Worm (Caenorhabditis elegans) whole organism, young adult: ENCODE measurements around the gene mccc-1.

Source experiments
- F23B12.7 ChIP-seq: sonication (generic microtip); optimal IDR thresholded peaks from 2 replicates; lab custom pipeline; 2017; ENCODE audit warnings: missing genetic modification characterization, mild to moderate bottlenecking, missing compliant biosample characterization, antibody characterized with exemption, moderate library complexity; ENCODE audit not compliant: insufficient read depth
- F33H1.4 ChIP-seq: fragments of 200-800 bp; sonication (Bioruptor generic); IDR thresholded peaks from 2 replicates; pipeline ENCODE4 v1.3.6; 2022; ENCODE audit warnings: missing genetic modification reagents, missing genetic modification characterization, missing compliant biosample characterization
- F49E8.2 ChIP-seq: sonication (generic microtip); optimal IDR thresholded peaks from 3 replicates; lab custom pipeline; 2017; ENCODE audit warnings: missing genetic modification characterization, mild to moderate bottlenecking, missing compliant biosample characterization, antibody characterized with exemption, moderate library complexity; ENCODE audit not compliant: insufficient read depth
- F52B5.7 ChIP-seq: sonication (generic microtip); optimal IDR thresholded peaks from 2 replicates; lab custom pipeline; 2016; ENCODE audit warnings: mild to moderate bottlenecking, missing genetic modification characterization, missing compliant biosample characterization
- F55B11.4 ChIP-seq: sonication (generic microtip); optimal IDR thresholded peaks from 2 replicates; lab custom pipeline; 2016; ENCODE audit warnings: missing compliant biosample characterization, missing genetic modification characterization, borderline replicate concordance; ENCODE audit not compliant: insufficient read depth
- T07F8.4 ChIP-seq: sonication (generic microtip); optimal IDR thresholded peaks from 2 replicates; lab custom pipeline; 2016; ENCODE audit warnings: mild to moderate bottlenecking, missing genetic modification characterization, moderate library complexity, missing compliant biosample characterization
- T26A5.8 ChIP-seq: sonication (generic microtip); optimal IDR thresholded peaks from 2 replicates; lab custom pipeline; 2016; ENCODE audit warnings: missing genetic modification characterization, missing compliant biosample characterization
- Y67H2A.10 ChIP-seq: fragments of 200-800 bp; sonication (Bioruptor generic); conservative IDR thresholded peaks from 2 replicates; pipeline ENCODE4 v1.3.6; 2022; ENCODE audit warnings: missing genetic modification reagents, missing genetic modification characterization, missing compliant biosample characterization
- Y79H2A.3 ChIP-seq: fragments of 200-800 bp; sonication (Bioruptor generic); conservative IDR thresholded peaks from 2 replicates; pipeline ENCODE4 v1.3.6; 2022; ENCODE audit warnings: missing genetic modification reagents, missing genetic modification characterization, missing compliant biosample characterization
- akir-1 ChIP-seq: fragments of 200-800 bp; sonication (Bioruptor generic); optimal IDR thresholded peaks from 2 replicates; lab custom pipeline; 2018; ENCODE audit warnings: mild to moderate bottlenecking, missing genetic modification characterization, moderate library complexity, missing compliant biosample characterization
- athp-1 ChIP-seq: sonication (generic microtip); optimal IDR thresholded peaks from 2 replicates; lab custom pipeline; 2017; ENCODE audit warnings: mild to moderate bottlenecking, missing genetic modification characterization, missing compliant biosample characterization
- attf-5 ChIP-seq: fragments of 200-800 bp; sonication (Bioruptor generic); optimal IDR thresholded peaks from 2 replicates; lab custom pipeline; 2018; ENCODE audit warnings: mild to moderate bottlenecking, missing genetic modification characterization, missing compliant biosample characterization
- bed-1 ChIP-seq: fragments of 200-800 bp; sonication (Bioruptor generic); IDR thresholded peaks from 2 replicates; pipeline ENCODE4 v1.3.6; 2022; ENCODE audit warnings: missing genetic modification reagents, missing genetic modification characterization, missing compliant biosample characterization
- ceh-40 ChIP-seq: fragments of 200-800 bp; sonication (Bioruptor generic); IDR thresholded peaks from 2 replicates; pipeline ENCODE4 v1.3.6; 2022; ENCODE audit warnings: missing genetic modification characterization, missing compliant biosample characterization
- ceh-79 ChIP-seq: sonication (generic microtip); optimal IDR thresholded peaks from 2 replicates; lab custom pipeline; 2017; ENCODE audit warnings: mild to moderate bottlenecking, missing genetic modification characterization, missing compliant biosample characterization
- dox-1 ChIP-seq: fragments of 200-800 bp; sonication (Bioruptor generic); IDR thresholded peaks from 2 replicates; pipeline ENCODE4 v1.3.6; 2022; ENCODE audit warnings: missing genetic modification reagents, missing genetic modification characterization, missing compliant biosample characterization
- dpff-1 ChIP-seq: sonication (generic microtip); optimal IDR thresholded peaks from 2 replicates; lab custom pipeline; 2017; ENCODE audit warnings: mild to moderate bottlenecking, missing genetic modification characterization, missing compliant biosample characterization
- dpl-1 ChIP-seq: fragments of 150-350 bp; optimal IDR thresholded peaks from 2 replicates; lab custom pipeline; 2014; ENCODE audit warnings: missing biosample characterization, missing genetic modification reagents, missing genetic modification characterization
- him-1 ChIP-seq: sonication (generic microtip); optimal IDR thresholded peaks from 2 replicates; lab custom pipeline; 2016; ENCODE audit warnings: missing genotype, missing genetic modification reagents, missing genetic modification characterization, missing compliant biosample characterization
- hmg-1.2 ChIP-seq: fragments of 200-800 bp; sonication (Bioruptor generic); IDR thresholded peaks from 2 replicates; pipeline ENCODE4 v1.3.6; 2022; ENCODE audit warnings: missing genetic modification reagents, missing genetic modification characterization, missing compliant biosample characterization
- hsf-1 ChIP-seq: fragments of 200-800 bp; sonication (Bioruptor generic); IDR thresholded peaks from 2 replicates; pipeline ENCODE4 v1.3.6; 2022; ENCODE audit warnings: missing genetic modification reagents, missing genetic modification characterization, missing compliant biosample characterization
- let-526 ChIP-seq: fragments of 200-800 bp; sonication (Bioruptor generic); IDR thresholded peaks from 2 replicates; pipeline ENCODE4 v1.3.6; 2022; ENCODE audit warnings: missing genetic modification reagents, missing genetic modification characterization, missing compliant biosample characterization
- lir-1 ChIP-seq: fragments of 200-800 bp; sonication (Bioruptor generic); conservative IDR thresholded peaks from 2 replicates; pipeline ENCODE4 v1.3.6; 2022; ENCODE audit warnings: missing genetic modification reagents, missing genetic modification characterization, missing compliant biosample characterization
- lsl-1 ChIP-seq: fragments of 200-800 bp; sonication (Bioruptor generic); optimal IDR thresholded peaks from 2 replicates; lab custom pipeline; 2018; ENCODE audit warnings: mild to moderate bottlenecking, missing genetic modification characterization, moderate library complexity, missing compliant biosample characterization
- madf-10 ChIP-seq: sonication (generic microtip); optimal IDR thresholded peaks from 2 replicates; lab custom pipeline; 2016; ENCODE audit warnings: mild to moderate bottlenecking, missing genetic modification characterization, missing compliant biosample characterization
- madf-6 ChIP-seq: fragments of 200-800 bp; sonication (Bioruptor generic); IDR thresholded peaks from 2 replicates; pipeline ENCODE4 v1.3.6; 2022; ENCODE audit warnings: missing genetic modification reagents, missing genetic modification characterization, missing compliant biosample characterization
- mcd-1 ChIP-seq: fragments of 200-800 bp; sonication (Bioruptor generic); IDR thresholded peaks from 2 replicates; pipeline ENCODE4 v1.3.6; 2022; ENCODE audit warnings: missing genetic modification reagents, missing genetic modification characterization, missing compliant biosample characterization
- nhr-27 ChIP-seq: fragments of 200-800 bp; sonication (Bioruptor generic); optimal IDR thresholded peaks from 2 replicates; lab custom pipeline; 2018; ENCODE audit warnings: mild to moderate bottlenecking, missing genetic modification characterization, moderate library complexity, missing compliant biosample characterization
- nhr-80 ChIP-seq: sonication (generic microtip); optimal IDR thresholded peaks from 2 replicates; lab custom pipeline; 2016; ENCODE audit warnings: missing genetic modification characterization, missing compliant biosample characterization
- rcor-1 ChIP-seq: fragments of 200-800 bp; sonication (Bioruptor generic); IDR thresholded peaks from 2 replicates; pipeline ENCODE4 v1.3.6; 2022; ENCODE audit warnings: missing genetic modification reagents, missing genetic modification characterization, missing compliant biosample characterization
- rec-8 ChIP-seq, 2 experiments: sonication (generic microtip); optimal IDR thresholded peaks; 2 replicates each; lab custom pipeline; 2016; ENCODE audit warnings: mild to moderate bottlenecking in 2 of 2, missing genetic modification characterization in 2 of 2, missing genetic modification reagents in 2 of 2, missing genotype in 2 of 2, missing biosample characterization in 1 of 2, missing compliant biosample characterization in 1 of 2, moderate library complexity in 1 of 2
- rpc-1 ChIP-seq, 2 experiments: fragments of 150-350 bp in 1 of 2; sonication (generic microtip) in 1 of 2; optimal IDR thresholded peaks; 2 replicates each; lab custom pipeline; 2014 to 2018; ENCODE audit warnings: missing biosample characterization in 1 of 2, missing genetic modification characterization in 1 of 2, missing genetic modification reagents in 1 of 2, missing genotype in 1 of 2
- snpc-1.3 ChIP-seq: sonication (generic microtip); optimal IDR thresholded peaks from 2 replicates; lab custom pipeline; 2017; ENCODE audit warnings: missing genetic modification characterization, mild to moderate bottlenecking, missing compliant biosample characterization, antibody characterized with exemption, moderate library complexity, missing genotype, missing genetic modification reagents; ENCODE audit not compliant: insufficient read depth
- snpc-3.4 ChIP-seq: sonication (generic microtip); optimal IDR thresholded peaks from 2 replicates; lab custom pipeline; 2017; ENCODE audit warnings: missing genetic modification characterization, mild to moderate bottlenecking, missing compliant biosample characterization, antibody characterized with exemption, moderate library complexity, missing genotype, missing genetic modification reagents
- snpc-4 ChIP-seq, 5 experiments: fragments of 150-350 bp in 1 of 5; sonication (generic microtip) in 4 of 5; optimal IDR thresholded peaks; 2 replicates each; lab custom pipeline; 2014 to 2018; ENCODE audit warnings: missing genetic modification characterization in 5 of 5, missing biosample characterization in 3 of 5, antibody characterized with exemption in 2 of 5, mild to moderate bottlenecking in 2 of 5, missing compliant biosample characterization in 2 of 5, missing genotype in 2 of 5, moderate library complexity in 2 of 5, missing genetic modification reagents in 1 of 5
- tbx-9 ChIP-seq: sonication (generic microtip); optimal IDR thresholded peaks from 2 replicates; lab custom pipeline; 2016; ENCODE audit warnings: borderline replicate concordance, missing genetic modification characterization, inconsistent platforms, missing compliant biosample characterization
- tlf-1 ChIP-seq: fragments of 200-800 bp; sonication (Bioruptor generic); optimal IDR thresholded peaks from 2 replicates; lab custom pipeline; 2018; ENCODE audit warnings: mild to moderate bottlenecking, missing genetic modification characterization, missing compliant biosample characterization
- unc-130 ChIP-seq: sonication (generic microtip); optimal IDR thresholded peaks from 2 replicates; lab custom pipeline; 2016; ENCODE audit warnings: missing genetic modification reagents, missing genetic modification characterization, missing compliant biosample characterization
- ztf-6 ChIP-seq: fragments of 200-800 bp; sonication (Bioruptor generic); IDR thresholded peaks from 2 replicates; pipeline ENCODE4 v1.3.6; 2022; ENCODE audit warnings: missing genetic modification reagents, missing genetic modification characterization, missing compliant biosample characterization

mccc-1 gene

ce11 chrIV:9884257-9884656, at the start of gene mccc-1, which contains the start of gene prp-18:
TSS of gene mccc-1 (plus strand) at chrIV:9884570.
TSS of gene prp-18 (minus strand) at chrIV:9884383.
- TF ChIP-seq tbx-9 (tag; lab: Kevin White, UChicago), result no peak
- no peak for TF ChIP-seq rec-8 (tag; optimal IDR thresholded peaks at IDR 0.05; lab: Kevin White, UChicago)
- no peak for TF ChIP-seq tlf-1 (GFP tag; lab: Kevin White, UChicago)
- peak; percentile 50; the same call in 1 of the 2 replicates for TF ChIP-seq dox-1
- TF ChIP-seq dpl-1 (GFP tag; lab: Kevin White, UChicago), result peak; percentile 20
- TF ChIP-seq mcd-1, result peak; percentile 89
- no peak for TF ChIP-seq hsf-1 (GFP tag; lab: Robert Waterston, UW)
- TF ChIP-seq madf-6 (GFP tag; lab: Robert Waterston, UW), result peak; percentile 23; the same call in 1 of the 2 replicates
- TF ChIP-seq F23B12.7 (tag; lab: Kevin White, UChicago), result peak; percentile 63
- peak; percentile 12 for TF ChIP-seq F49E8.2
- TF ChIP-seq unc-130, result peak; percentile 2
- peak; percentile 25 for TF ChIP-seq attf-5 (GFP tag; lab: Kevin White, UChicago)
- no peak for TF ChIP-seq ceh-79 (tag; lab: Kevin White, UChicago)
- TF ChIP-seq hmg-1.2 (GFP tag; lab: Robert Waterston, UW), result peak; percentile 77; the same call in 1 of the 2 replicates
- peak; percentile 33 for TF ChIP-seq nhr-80 (tag; lab: Kevin White, UChicago)
- peak; percentile 40 for TF ChIP-seq lsl-1 (GFP tag; lab: Kevin White, UChicago)
- no peak for TF ChIP-seq akir-1 (GFP tag; lab: Kevin White, UChicago)
- peak; percentile 23 for TF ChIP-seq him-1
- peak; percentile 37; the same call in 1 of the 2 replicates for TF ChIP-seq rcor-1 (GFP tag; lab: Robert Waterston, UW)
- TF ChIP-seq snpc-4 (GFP tag; optimal IDR thresholded peaks at IDR 0.05; lab: Kevin White, UChicago), result no peak
- peak in 2 of 4 experiments; percentile 35 to 44 for TF ChIP-seq snpc-4 (tag; optimal IDR thresholded peaks at IDR 0.05; lab: Kevin White, UChicago)
- TF ChIP-seq F33H1.4 (GFP tag; lab: Robert Waterston, UW), result peak; percentile 47; the same call in 1 of the 2 replicates
- no peak for TF ChIP-seq T26A5.8 (tag; lab: Kevin White, UChicago)
- TF ChIP-seq snpc-1.3, result peak; percentile 16
- peak; percentile 8 for TF ChIP-seq snpc-3.4 (tag; lab: Kevin White, UChicago)

ce11 chrIV:9836317-9836716, 48.1 kb upstream of the mccc-1 start, which contains the start of gene msp-81:
TSS of gene msp-81 (minus strand) at chrIV:9836417.
- TF ChIP-seq T26A5.8 (tag; lab: Kevin White, UChicago), result no peak
- TF ChIP-seq lir-1 (GFP tag; lab: Robert Waterston, UW), result no peak
- TF ChIP-seq dpff-1 (tag; lab: Kevin White, UChicago), result no peak
- TF ChIP-seq Y67H2A.10 (GFP tag; lab: Robert Waterston, UW), result no peak
- TF ChIP-seq Y79H2A.3, result no peak
- no peak for TF ChIP-seq F52B5.7 (tag; lab: Kevin White, UChicago)
- no peak for TF ChIP-seq T07F8.4
- no peak for TF ChIP-seq dox-1
- TF ChIP-seq F55B11.4 (tag; lab: Kevin White, UChicago), result no peak
- TF ChIP-seq snpc-3.4 (tag; lab: Kevin White, UChicago), result no peak
- TF ChIP-seq let-526, result no peak
- no peak for TF ChIP-seq nhr-27 (tag; lab: Kevin White, UChicago)
- TF ChIP-seq rpc-1 (optimal IDR thresholded peaks at IDR 0.05; lab: Kevin White, UChicago), result no peak
- no peak for TF ChIP-seq rpc-1 (tag; optimal IDR thresholded peaks at IDR 0.05; lab: Kevin White, UChicago)
- TF ChIP-seq athp-1 (tag; lab: Kevin White, UChicago), result no peak
- TF ChIP-seq ztf-6 (GFP tag; lab: Robert Waterston, UW), result no peak
- TF ChIP-seq ceh-40 (GFP tag; lab: Robert Waterston, UW), result no peak
- no peak for TF ChIP-seq madf-10 (tag; lab: Kevin White, UChicago)
- TF ChIP-seq bed-1, result no peak
